Fruit fly (Drosophila melanogaster) whole organism, embryonic: ENCODE measurements around the gene CG6791.

Source experiments
- CG11093 ChIP-seq: fragments of 200-800 bp; sonication (Bioruptor generic); IDR thresholded peaks from 3 replicates; pipeline ENCODE4 v1.3.6; 2022; ENCODE audit warnings: missing biosample characterization, missing genetic modification characterization
- CG11560 ChIP-seq: fragments of 200-800 bp; sonication (Bioruptor generic); IDR thresholded peaks from 3 replicates; pipeline ENCODE4 v1.3.6; 2022; ENCODE audit warnings: missing biosample characterization, missing genetic modification characterization
- CG1233 ChIP-seq: fragments of 200-800 bp; sonication (Bioruptor generic); optimal IDR thresholded peaks from 4 replicates; lab custom pipeline; 2018; ENCODE audit warnings: missing biosample characterization, mild to moderate bottlenecking, missing genetic modification characterization
- CG12391 ChIP-seq: fragments of 200-800 bp; sonication (Bioruptor generic); optimal IDR thresholded peaks from 3 replicates; lab custom pipeline; 2018; ENCODE audit warnings: missing biosample characterization, mild to moderate bottlenecking, missing genetic modification characterization, moderate library complexity
- CG14860 ChIP-seq: fragments of 200-800 bp; sonication (Bioruptor generic); IDR thresholded peaks from 3 replicates; pipeline ENCODE4 v1.3.6; 2022; ENCODE audit warnings: missing biosample characterization, missing genetic modification characterization; ENCODE audit not compliant: partially characterized antibody
- CG15514 ChIP-seq: fragments of 200-800 bp; sonication (Bioruptor generic); optimal IDR thresholded peaks from 3 replicates; lab custom pipeline; 2017; ENCODE audit warnings: missing biosample characterization, missing genetic modification characterization, mild to moderate bottlenecking, moderate library complexity, missing genetic modification reagents
- CG15601 ChIP-seq: fragments of 200-800 bp; sonication (Bioruptor generic); optimal IDR thresholded peaks from 3 replicates; lab custom pipeline; 2019; ENCODE audit warnings: missing biosample characterization, mild to moderate bottlenecking, missing genetic modification characterization, moderate library complexity
- CG15696 ChIP-seq: fragments of 200-800 bp; sonication (Bioruptor generic); optimal IDR thresholded peaks from 2 replicates; lab custom pipeline; 2019; ENCODE audit warnings: missing biosample characterization, mild to moderate bottlenecking, missing genetic modification characterization, moderate library complexity
- CG17361 ChIP-seq: fragments of 200-800 bp; sonication (Bioruptor generic); IDR thresholded peaks from 3 replicates; pipeline ENCODE4 v1.3.6; 2022; ENCODE audit warnings: missing biosample characterization, missing genetic modification characterization
- CG1792 ChIP-seq: fragments of 200-800 bp; sonication (Bioruptor generic); optimal IDR thresholded peaks from 2 replicates; lab custom pipeline; 2016; ENCODE audit warnings: missing biosample characterization, missing genetic modification characterization
- CG2199 ChIP-seq: fragments of 200-800 bp; sonication (Bioruptor generic); IDR thresholded peaks from 3 replicates; pipeline ENCODE4 v1.3.6; 2022; ENCODE audit warnings: missing biosample characterization, missing genetic modification characterization
- CG2202 ChIP-seq: fragments of 200-800 bp; sonication (Bioruptor generic); optimal IDR thresholded peaks from 2 replicates; lab custom pipeline; 2018; ENCODE audit warnings: missing biosample characterization, mild to moderate bottlenecking, missing genetic modification characterization
- CG2875 ChIP-seq: fragments of 200-800 bp; sonication (Bioruptor generic); optimal IDR thresholded peaks from 2 replicates; lab custom pipeline; 2017; ENCODE audit warnings: missing biosample characterization, mild to moderate bottlenecking, missing genetic modification characterization, missing genetic modification reagents
- CG4730 ChIP-seq: fragments of 200-800 bp; sonication (Bioruptor generic); IDR thresholded peaks from 2 replicates; pipeline ENCODE4 v1.3.6; 2022; ENCODE audit warnings: missing biosample characterization, missing genetic modification characterization
- CG6683 ChIP-seq: fragments of 200-800 bp; sonication (Bioruptor generic); optimal IDR thresholded peaks from 2 replicates; lab custom pipeline; 2017; ENCODE audit warnings: missing biosample characterization, mild to moderate bottlenecking, missing genetic modification characterization, missing genetic modification reagents
- CG6765 ChIP-seq: fragments of 200-800 bp; sonication (Bioruptor generic); optimal IDR thresholded peaks from 3 replicates; lab custom pipeline; 2017; ENCODE audit warnings: missing biosample characterization, mild to moderate bottlenecking, missing genetic modification characterization
- CG9215 ChIP-seq: fragments of 200-800 bp; sonication (Bioruptor generic); IDR thresholded peaks from 2 replicates; pipeline ENCODE4 v1.3.6; 2022; ENCODE audit warnings: missing biosample characterization, missing genetic modification characterization
- CTCF ChIP-seq: fragments of 200-800 bp; sonication (Bioruptor generic); optimal IDR thresholded peaks from 2 replicates; lab custom pipeline; 2017; ENCODE audit warnings: missing biosample characterization, mild to moderate bottlenecking, missing genetic modification characterization, moderate library complexity
- HLHmδ ChIP-seq: fragments of 200-800 bp; sonication (Bioruptor generic); optimal IDR thresholded peaks from 2 replicates; lab custom pipeline; 2018; ENCODE audit warnings: missing biosample characterization, mild to moderate bottlenecking, missing genetic modification characterization, moderate library complexity
- Hand ChIP-seq: fragments of 200-800 bp; sonication (Bioruptor generic); optimal IDR thresholded peaks from 2 replicates; lab custom pipeline; 2017; ENCODE audit warnings: mild to moderate bottlenecking, missing biosample characterization, missing genetic modification reagents, missing genetic modification characterization
- Lim3 ChIP-seq: fragments of 200-800 bp; sonication (Bioruptor generic); IDR thresholded peaks from 2 replicates; pipeline ENCODE4 v1.3.6; 2022; ENCODE audit warnings: missing biosample characterization, missing genetic modification characterization
- Med ChIP-seq: fragments of 200-800 bp; sonication (Bioruptor generic); peaks from one replicate; lab custom pipeline; 2016; ENCODE audit warnings: missing biosample characterization, missing genetic modification characterization, mild to moderate bottlenecking, inconsistent platforms, moderate library complexity
- Myb ChIP-seq: fragments of 200-800 bp; sonication (Bioruptor generic); optimal IDR thresholded peaks from 2 replicates; lab custom pipeline; 2016; ENCODE audit warnings: missing biosample characterization, missing genetic modification characterization
- NK7.1 ChIP-seq: fragments of 200-800 bp; sonication (Bioruptor generic); optimal IDR thresholded peaks from 3 replicates; lab custom pipeline; 2016; ENCODE audit warnings: missing biosample characterization, missing genetic modification characterization
- Rx ChIP-seq: fragments of 200-800 bp; sonication (Bioruptor generic); IDR thresholded peaks from 2 replicates; pipeline ENCODE4 v1.3.6; 2022; ENCODE audit warnings: missing biosample characterization, missing genetic modification characterization
- Taf1 ChIP-seq: fragments of 200-800 bp; sonication (Bioruptor generic); IDR thresholded peaks from 2 replicates; pipeline ENCODE4 v1.3.6; 2022; ENCODE audit warnings: missing biosample characterization, missing genetic modification characterization
- abd-A ChIP-seq: fragments of 200-800 bp; sonication (Bioruptor generic); optimal IDR thresholded peaks from 3 replicates; lab custom pipeline; 2019; ENCODE audit warnings: missing biosample characterization, mild to moderate bottlenecking, missing genetic modification characterization, moderate library complexity
- amos ChIP-seq: fragments of 200-800 bp; sonication (Bioruptor generic); IDR thresholded peaks from 2 replicates; pipeline ENCODE4 v1.3.6; 2022; ENCODE audit warnings: missing biosample characterization, missing genetic modification characterization; ENCODE audit not compliant: partially characterized antibody
- ase ChIP-seq: fragments of 200-800 bp; sonication (Bioruptor generic); IDR thresholded peaks from 3 replicates; pipeline ENCODE4 v1.3.6; 2022; ENCODE audit warnings: missing biosample characterization, missing genetic modification characterization
- ash1 ChIP-seq: fragments of 200-800 bp; sonication (Bioruptor generic); optimal IDR thresholded peaks from 2 replicates; lab custom pipeline; 2018; ENCODE audit warnings: missing biosample characterization, mild to moderate bottlenecking, missing genetic modification characterization
- btn ChIP-seq: fragments of 200-800 bp; sonication (Bioruptor generic); optimal IDR thresholded peaks from 2 replicates; lab custom pipeline; 2016; ENCODE audit warnings: missing biosample characterization, missing genetic modification characterization
- cato ChIP-seq: fragments of 200-800 bp; sonication (Bioruptor generic); optimal IDR thresholded peaks from 2 replicates; lab custom pipeline; 2016; ENCODE audit warnings: missing biosample characterization, missing genetic modification characterization, borderline replicate concordance
- crc ChIP-seq: fragments of 200-800 bp; sonication (Bioruptor generic); optimal IDR thresholded peaks from 2 replicates; lab custom pipeline; 2016; ENCODE audit warnings: missing biosample characterization, missing genetic modification characterization
- dm ChIP-seq: fragments of 200-800 bp; sonication (Bioruptor generic); optimal IDR thresholded peaks from 3 replicates; lab custom pipeline; 2016; ENCODE audit warnings: missing biosample characterization, missing genetic modification characterization
- dmrt99B ChIP-seq: fragments of 200-800 bp; sonication (Bioruptor generic); optimal IDR thresholded peaks from 2 replicates; lab custom pipeline; 2018; ENCODE audit warnings: missing biosample characterization, mild to moderate bottlenecking, missing genetic modification characterization, moderate library complexity
- ems ChIP-seq: fragments of 200-800 bp; sonication (Bioruptor generic); optimal IDR thresholded peaks from 3 replicates; lab custom pipeline; 2016; ENCODE audit warnings: missing biosample characterization, missing genetic modification characterization
- ham ChIP-seq: fragments of 200-800 bp; sonication (Bioruptor generic); IDR thresholded peaks from 2 replicates; pipeline ENCODE4 v1.3.6; 2022; ENCODE audit warnings: missing biosample characterization, missing genetic modification characterization
- hkb ChIP-seq, 2 experiments: fragments of 200-800 bp in 1 of 2; fragments of >200 bp in 1 of 2; sonication (Bioruptor generic) in 1 of 2; IDR thresholded peaks in 1 of 2; optimal IDR thresholded peaks in 1 of 2; 2 replicates each; pipeline versions ENCODE4 v1.3.6 to Lab custom; 2017 to 2022; ENCODE audit warnings: missing biosample characterization in 1 of 2, missing genetic modification characterization in 1 of 2
- ind ChIP-seq: fragments of 200-800 bp; sonication (Bioruptor generic); optimal IDR thresholded peaks from 3 replicates; lab custom pipeline; 2016; ENCODE audit warnings: missing biosample characterization, missing genetic modification characterization
- kni ChIP-seq: fragments of 200-800 bp; sonication (Bioruptor generic); optimal IDR thresholded peaks from 3 replicates; lab custom pipeline; 2017; ENCODE audit warnings: mild to moderate bottlenecking, missing biosample characterization, missing genetic modification reagents, missing genetic modification characterization
- nom ChIP-seq: fragments of 200-800 bp; sonication (Bioruptor generic); optimal IDR thresholded peaks from 2 replicates; lab custom pipeline; 2017; ENCODE audit warnings: missing biosample characterization, missing genetic modification characterization, mild to moderate bottlenecking, moderate library complexity, missing genetic modification reagents
- ranshi ChIP-seq: fragments of 200-800 bp; sonication (Bioruptor generic); IDR thresholded peaks from 2 replicates; pipeline ENCODE4 v1.3.6; 2022; ENCODE audit warnings: missing biosample characterization, missing genetic modification characterization
- schlank ChIP-seq: fragments of 200-800 bp; sonication (Bioruptor generic); optimal IDR thresholded peaks from 2 replicates; lab custom pipeline; 2018; ENCODE audit warnings: missing biosample characterization, mild to moderate bottlenecking, missing genetic modification characterization
- slp2 ChIP-seq: fragments of 200-800 bp; sonication (Bioruptor generic); optimal IDR thresholded peaks from 2 replicates; lab custom pipeline; 2016; ENCODE audit warnings: missing biosample characterization, missing genetic modification characterization
- stwl ChIP-seq: fragments of 200-800 bp; sonication (Bioruptor generic); optimal IDR thresholded peaks from 3 replicates; lab custom pipeline; 2018; ENCODE audit warnings: missing biosample characterization, mild to moderate bottlenecking, missing genetic modification characterization, moderate library complexity
- tap ChIP-seq: fragments of 200-800 bp; optimal IDR thresholded peaks from 3 replicates; lab custom pipeline; 2019; ENCODE audit warnings: missing biosample characterization, mild to moderate bottlenecking, missing genetic modification characterization, moderate library complexity
- tgo ChIP-seq: fragments of 200-800 bp; sonication (Bioruptor generic); IDR thresholded peaks from 3 replicates; pipeline ENCODE4 v1.3.6; 2022; ENCODE audit warnings: missing biosample characterization, missing genetic modification characterization
- vvl ChIP-seq: fragments of 200-800 bp; sonication (Bioruptor generic); IDR thresholded peaks from 2 replicates; pipeline ENCODE4 v1.3.6; 2022; ENCODE audit warnings: missing biosample characterization, missing genetic modification characterization
- zfh2 ChIP-seq: fragments of 200-800 bp; sonication (Bioruptor generic); optimal IDR thresholded peaks from 2 replicates; lab custom pipeline; 2016; ENCODE audit warnings: missing biosample characterization, missing genetic modification characterization

The CG6791 gene

DNA sequence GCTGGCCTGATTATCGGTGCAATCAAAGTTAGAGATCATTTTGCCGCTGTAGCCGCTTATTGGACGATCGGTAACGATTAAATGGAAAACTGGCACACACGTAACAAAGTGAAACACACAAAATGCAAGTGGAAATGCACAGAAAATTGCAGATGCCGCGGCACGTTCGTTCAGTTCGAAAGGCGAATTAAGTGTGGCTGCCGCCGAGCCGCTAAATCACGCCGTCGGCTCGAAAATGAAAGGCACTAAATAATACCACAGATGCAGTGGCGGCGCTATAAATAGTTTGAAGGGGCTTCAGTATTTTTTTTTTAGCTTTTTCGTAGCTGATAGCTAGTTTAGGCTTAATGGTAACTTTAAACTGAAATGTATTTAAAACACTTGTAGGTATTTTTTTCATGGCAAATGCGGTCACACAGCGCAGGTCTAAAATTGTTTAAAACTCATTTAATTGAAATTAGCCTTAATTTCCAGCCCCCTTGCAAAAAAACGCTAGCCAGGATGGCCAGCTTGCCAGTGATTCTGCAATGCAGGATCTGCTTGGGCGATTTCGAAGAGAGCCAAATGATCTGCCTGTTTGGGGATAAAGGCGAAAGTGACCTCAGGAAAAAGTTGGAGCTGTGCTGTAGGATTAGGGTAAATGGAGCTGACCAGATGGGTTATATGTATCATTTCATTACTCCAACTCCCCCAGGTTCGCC is 29.9 kb upstream of the CG6791 start, which contains the start of the genes Jupiter and CG14710 (continued):
- TF ChIP-seq CG14860 (GFP tag; lab: Robert Waterston, UW) (no peak), Taf1 (GFP tag; lab: Robert Waterston, UW) (no peak), CG2875 (GFP tag; lab: Kevin White, UChicago) (no peak), zfh2 (GFP tag; lab: Kevin White, UChicago) (peak; percentile 85), tgo (GFP tag; lab: Robert Waterston, UW) (peak; percentile 48; the same call in 1 of the 3 replicates), Lim3 (GFP tag; lab: Robert Waterston, UW) (no peak), CG11093 (GFP tag; lab: Robert Waterston, UW) (peak; percentile 34; the same call in 1 of the 3 replicates), CG11560 (tag; lab: Robert Waterston, UW) (no peak), Rx (GFP tag; lab: Robert Waterston, UW) (peak; percentile 38; the same call in 1 of the 2 replicates), Hand (no peak), nom (GFP tag; lab: Kevin White, UChicago) (peak; percentile 70), CG6683 (GFP tag; lab: Kevin White, UChicago) (no peak), CTCF (GFP tag; lab: Kevin White, UChicago) (peak; percentile 43), ranshi (GFP tag; lab: Robert Waterston, UW) (peak; percentile 69; the same call in 1 of the 2 replicates), stwl (tag; lab: Kevin White, UChicago) (peak; percentile 82), hkb (optimal IDR thresholded peaks at IDR 0.05; lab: Kevin White, UChicago) (peak; percentile 65), hkb (GFP tag; IDR thresholded peaks at IDR 0.05; lab: Robert Waterston, UW) (no peak), CG15696 (tag; lab: Kevin White, UChicago) (peak; percentile 64), ems (peak; percentile 65), btn (peak; percentile 29), CG1233 (GFP tag; lab: Kevin White, UChicago) (no peak), cato (GFP tag; lab: Kevin White, UChicago) (peak; percentile 33), schlank (peak; percentile 28), vvl (GFP tag; lab: Robert Waterston, UW) (peak; percentile 91), Myb (GFP tag; lab: Kevin White, UChicago) (peak; percentile 88), NK7.1 (GFP tag; lab: Kevin White, UChicago) (peak; percentile 32), ind (GFP tag; lab: Kevin White, UChicago) (peak; percentile 73), CG1792 (GFP tag; lab: Kevin White, UChicago) (peak; percentile 62), CG4730 (GFP tag; lab: Robert Waterston, UW) (no peak), HLHmδ (GFP tag; lab: Kevin White, UChicago) (peak; percentile 48), CG2202 (peak; percentile 45), CG15514 (peak; percentile 80), abd-A (tag; lab: Kevin White, UChicago) (no peak), CG2199 (GFP tag; lab: Robert Waterston, UW) (no peak), dmrt99B (tag; lab: Kevin White, UChicago) (no peak), kni (peak; percentile 31), CG12391 (tag; lab: Kevin White, UChicago) (peak; percentile 80), CG15601 (tag; lab: Kevin White, UChicago) (peak; percentile 72), ham (GFP tag; lab: Robert Waterston, UW) (no peak), ash1 (GFP tag; lab: Kevin White, UChicago) (no peak), crc (GFP tag; lab: Kevin White, UChicago) (no peak), CG6765 (GFP tag; lab: Kevin White, UChicago) (no peak), slp2 (GFP tag; lab: Kevin White, UChicago) (peak; percentile 69), tap (peak; percentile 20), dm (GFP tag; lab: Kevin White, UChicago) (peak; percentile 80), CG17361 (GFP tag; lab: Robert Waterston, UW) (peak; percentile 39; the same call in 1 of the 3 replicates), Med (GFP tag; lab: Kevin White, UChicago) (peak; percentile 97), ase (GFP tag; lab: Robert Waterston, UW) (no peak), amos (GFP tag; lab: Robert Waterston, UW) (peak; percentile 23; the same call in 1 of the 2 replicates), CG9215 (GFP tag; lab: Robert Waterston, UW) (peak; percentile 63)
